Worm (Caenorhabditis elegans) whole organism, late embryonic: ENCODE measurements around the gene Y37D8A.8.

Experiments
- C08G9.2 ChIP-seq: sonication (generic microtip); optimal IDR thresholded peaks from 2 replicates; lab custom pipeline; 2016; ENCODE audit warnings: mild to moderate bottlenecking, missing genetic modification characterization, moderate library complexity, missing compliant biosample characterization
- F13H6.1 ChIP-seq: sonication (generic microtip); optimal IDR thresholded peaks from 2 replicates; lab custom pipeline; 2016; ENCODE audit warnings: missing genetic modification characterization, missing compliant biosample characterization
- K02D7.2 ChIP-seq: sonication (generic microtip); optimal IDR thresholded peaks from 2 replicates; lab custom pipeline; 2017; ENCODE audit warnings: mild to moderate bottlenecking, missing genetic modification characterization, missing compliant biosample characterization
- K09A11.1 ChIP-seq: sonication (generic microtip); optimal IDR thresholded peaks from 2 replicates; lab custom pipeline; 2017; ENCODE audit warnings: antibody characterized with exemption, mild to moderate bottlenecking, missing genetic modification characterization, missing compliant biosample characterization; ENCODE audit not compliant: insufficient read depth
- Y22D7AL.16 ChIP-seq: sonication (generic microtip); optimal IDR thresholded peaks from 2 replicates; lab custom pipeline; 2016; ENCODE audit warnings: missing genetic modification characterization, missing compliant biosample characterization
- ahr-1 ChIP-seq: sonication (generic microtip); optimal IDR thresholded peaks from 2 replicates; lab custom pipeline; 2016; ENCODE audit warnings: missing genetic modification characterization, missing compliant biosample characterization
- ceh-14 ChIP-seq: sonication (generic microtip); optimal IDR thresholded peaks from 2 replicates; lab custom pipeline; 2016; ENCODE audit warnings: missing genotype, missing genetic modification characterization, missing compliant biosample characterization
- ceh-18 ChIP-seq: sonication (generic microtip); optimal IDR thresholded peaks from 2 replicates; lab custom pipeline; 2016; ENCODE audit warnings: missing genetic modification characterization, missing compliant biosample characterization
- ceh-19 ChIP-seq: fragments of 200-800 bp; sonication (Bioruptor generic); optimal IDR thresholded peaks from 2 replicates; lab custom pipeline; 2018; ENCODE audit warnings: mild to moderate bottlenecking, missing genetic modification characterization, missing compliant biosample characterization
- ceh-2 ChIP-seq: sonication (generic microtip); optimal IDR thresholded peaks from 2 replicates; lab custom pipeline; 2016; ENCODE audit warnings: missing genotype, missing genetic modification characterization, missing compliant biosample characterization
- ceh-22 ChIP-seq: sonication (generic microtip); optimal IDR thresholded peaks from 2 replicates; lab custom pipeline; 2017; ENCODE audit warnings: missing biosample characterization, missing genetic modification characterization
- ceh-30 ChIP-seq: fragments of 150-350 bp; optimal IDR thresholded peaks from 2 replicates; lab custom pipeline; 2014; ENCODE audit warnings: missing biosample characterization, missing genetic modification characterization
- ceh-31 ChIP-seq: sonication (generic microtip); optimal IDR thresholded peaks from 2 replicates; lab custom pipeline; 2016; ENCODE audit warnings: missing genetic modification characterization, missing compliant biosample characterization
- ceh-45 ChIP-seq: fragments of 200-800 bp; sonication (Bioruptor generic); IDR thresholded peaks from 2 replicates; pipeline ENCODE4 v1.3.6; 2022; ENCODE audit warnings: missing genetic modification reagents, missing genetic modification characterization, missing compliant biosample characterization
- ceh-6 ChIP-seq: fragments of 200-800 bp; sonication (Bioruptor generic); optimal IDR thresholded peaks from 2 replicates; lab custom pipeline; 2018; ENCODE audit warnings: mild to moderate bottlenecking, missing genetic modification characterization, missing compliant biosample characterization
- che-1 ChIP-seq: sonication (generic microtip); optimal IDR thresholded peaks from 2 replicates; lab custom pipeline; 2016; ENCODE audit warnings: mild to moderate bottlenecking, missing genetic modification characterization, missing compliant biosample characterization
- dve-1 ChIP-seq: sonication (generic microtip); optimal IDR thresholded peaks from 2 replicates; lab custom pipeline; 2017; ENCODE audit warnings: antibody characterized with exemption, mild to moderate bottlenecking, missing genetic modification characterization, missing compliant biosample characterization
- elt-2 ChIP-seq: sonication (generic microtip); optimal IDR thresholded peaks from 2 replicates; lab custom pipeline; 2016; ENCODE audit warnings: missing genetic modification reagents, missing genetic modification characterization, missing compliant biosample characterization
- elt-4 ChIP-seq: sonication (generic microtip); optimal IDR thresholded peaks from 2 replicates; lab custom pipeline; 2016; ENCODE audit warnings: missing genetic modification characterization, missing compliant biosample characterization
- ets-4 ChIP-seq: sonication (generic microtip); optimal IDR thresholded peaks from 2 replicates; lab custom pipeline; 2016; ENCODE audit warnings: missing genetic modification characterization, missing compliant biosample characterization
- fkh-10 ChIP-seq: fragments of 150-350 bp; optimal IDR thresholded peaks from 2 replicates; lab custom pipeline; 2014; ENCODE audit warnings: missing biosample characterization, missing genetic modification reagents, missing genetic modification characterization
- fkh-6 ChIP-seq: sonication (generic microtip); optimal IDR thresholded peaks from 2 replicates; lab custom pipeline; 2016; ENCODE audit warnings: missing genetic modification characterization, missing compliant biosample characterization
- hlh-13 ChIP-seq: fragments of 200-800 bp; sonication (Bioruptor generic); optimal IDR thresholded peaks from 2 replicates; lab custom pipeline; 2018; ENCODE audit warnings: mild to moderate bottlenecking, missing genetic modification characterization, missing compliant biosample characterization
- hlh-15 ChIP-seq: sonication (generic microtip); optimal IDR thresholded peaks from 2 replicates; lab custom pipeline; 2016; ENCODE audit warnings: missing genetic modification characterization, missing compliant biosample characterization
- hlh-30 ChIP-seq: sonication (generic microtip); optimal IDR thresholded peaks from 2 replicates; lab custom pipeline; 2017; ENCODE audit warnings: antibody characterized with exemption, missing genetic modification characterization, missing compliant biosample characterization; ENCODE audit not compliant: insufficient read depth
- hlh-8 ChIP-seq: sonication (generic microtip); optimal IDR thresholded peaks from 2 replicates; lab custom pipeline; 2016; ENCODE audit warnings: missing genotype, missing genetic modification characterization, missing compliant biosample characterization
- lim-6 ChIP-seq: sonication (generic microtip); optimal IDR thresholded peaks from 2 replicates; lab custom pipeline; 2016; ENCODE audit warnings: missing genetic modification characterization, missing compliant biosample characterization
- lin-11 ChIP-seq: fragments of 200-800 bp; sonication (Bioruptor generic); optimal IDR thresholded peaks from 2 replicates; lab custom pipeline; 2018; ENCODE audit warnings: mild to moderate bottlenecking, missing genetic modification characterization, missing compliant biosample characterization
- madf-2 ChIP-seq: sonication (generic microtip); optimal IDR thresholded peaks from 2 replicates; lab custom pipeline; 2017; ENCODE audit warnings: missing genetic modification characterization, missing compliant biosample characterization
- nfya-1 ChIP-seq: sonication (generic microtip); optimal IDR thresholded peaks from 2 replicates; lab custom pipeline; 2017; ENCODE audit warnings: missing genetic modification characterization, mild to moderate bottlenecking, missing compliant biosample characterization, antibody characterized with exemption, moderate library complexity
- npax-4 ChIP-seq: sonication (generic microtip); optimal IDR thresholded peaks from 2 replicates; lab custom pipeline; 2016; ENCODE audit warnings: missing genetic modification characterization, missing compliant biosample characterization
- pag-3 ChIP-seq: sonication (generic microtip); optimal IDR thresholded peaks from 2 replicates; lab custom pipeline; 2016; ENCODE audit warnings: missing compliant biosample characterization, missing genetic modification characterization, borderline replicate concordance
- pat-9 ChIP-seq: fragments of 200-800 bp; sonication (Bioruptor generic); optimal IDR thresholded peaks from 2 replicates; lab custom pipeline; 2018; ENCODE audit warnings: mild to moderate bottlenecking, missing genetic modification characterization, moderate library complexity, missing compliant biosample characterization
- pax-1 ChIP-seq: fragments of 150-350 bp; optimal IDR thresholded peaks from 2 replicates; lab custom pipeline; 2014; ENCODE audit warnings: missing biosample characterization, missing genetic modification characterization
- pha-4 ChIP-seq: fragments of 150-350 bp; optimal IDR thresholded peaks from 2 replicates; lab custom pipeline; 2018; ENCODE audit warnings: missing biosample characterization, missing genetic modification reagents, missing genetic modification characterization
- pqm-1 ChIP-seq: sonication (generic microtip); optimal IDR thresholded peaks from 2 replicates; lab custom pipeline; 2016; ENCODE audit warnings: missing genetic modification characterization, missing compliant biosample characterization
- pros-1 ChIP-seq: fragments of 150-350 bp; optimal IDR thresholded peaks from 2 replicates; lab custom pipeline; 2014; ENCODE audit warnings: missing biosample characterization, missing genetic modification reagents, missing genetic modification characterization
- ref-2 ChIP-seq: sonication (generic microtip); optimal IDR thresholded peaks from 2 replicates; lab custom pipeline; 2016; ENCODE audit warnings: missing genetic modification characterization, missing compliant biosample characterization
- rnt-1 ChIP-seq: sonication (generic microtip); optimal IDR thresholded peaks from 2 replicates; lab custom pipeline; 2016; ENCODE audit warnings: missing genetic modification characterization, missing compliant biosample characterization
- sdc-2 ChIP-seq: sonication (generic microtip); optimal IDR thresholded peaks from 2 replicates; lab custom pipeline; 2016; ENCODE audit warnings: missing genotype, missing genetic modification characterization, missing compliant biosample characterization
- sox-2 ChIP-seq: fragments of 200-800 bp; sonication (Bioruptor generic); IDR thresholded peaks from 2 replicates; pipeline ENCODE4 v1.3.6; 2022; ENCODE audit warnings: missing genetic modification reagents, missing genetic modification characterization, missing compliant biosample characterization
- sox-4 ChIP-seq: sonication (generic microtip); optimal IDR thresholded peaks from 2 replicates; lab custom pipeline; 2017; ENCODE audit warnings: mild to moderate bottlenecking, missing genetic modification characterization, inconsistent platforms, missing compliant biosample characterization
- syd-9 ChIP-seq: sonication (generic microtip); optimal IDR thresholded peaks from 2 replicates; lab custom pipeline; 2016; ENCODE audit warnings: mild to moderate bottlenecking, missing genetic modification characterization, moderate library complexity, missing compliant biosample characterization
- tbx-2 ChIP-seq: sonication (generic microtip); optimal IDR thresholded peaks from 2 replicates; lab custom pipeline; 2016; ENCODE audit warnings: missing genetic modification characterization, missing compliant biosample characterization
- tbx-7 ChIP-seq: sonication (generic microtip); optimal IDR thresholded peaks from 2 replicates; lab custom pipeline; 2016; ENCODE audit warnings: missing genotype, missing genetic modification characterization, missing compliant biosample characterization
- ttx-3 ChIP-seq: sonication (generic microtip); optimal IDR thresholded peaks from 2 replicates; lab custom pipeline; 2016; ENCODE audit warnings: missing genetic modification reagents, missing genetic modification characterization, missing compliant biosample characterization
- unc-42 ChIP-seq: sonication (generic microtip); optimal IDR thresholded peaks from 2 replicates; lab custom pipeline; 2016; ENCODE audit warnings: missing genotype, missing genetic modification characterization, missing compliant biosample characterization
- unc-86 ChIP-seq: sonication (generic microtip); optimal IDR thresholded peaks from 2 replicates; lab custom pipeline; 2016; ENCODE audit warnings: missing genetic modification characterization, missing compliant biosample characterization
- zip-5 ChIP-seq: sonication (generic microtip); optimal IDR thresholded peaks from 2 replicates; lab custom pipeline; 2016; ENCODE audit warnings: missing genetic modification characterization, missing compliant biosample characterization
- ztf-16 ChIP-seq: sonication (generic microtip); optimal IDR thresholded peaks from 2 replicates; lab custom pipeline; 2017; ENCODE audit warnings: missing genetic modification characterization, missing compliant biosample characterization

The Y37D8A.8 gene

ce11 chrIII:12904987-12905541 is 40.3 kb downstream of the Y37D8A.8 start, which contains the start of gene cox-5A (continued):
- no peak for TF ChIP-seq pha-4 (tag; lab: Kevin White, UChicago)
- TF ChIP-seq elt-4 (tag; lab: Kevin White, UChicago): no peak
- peak; percentile 99 for TF ChIP-seq nfya-1 (tag; lab: Kevin White, UChicago)
- TF ChIP-seq madf-2: peak; percentile 52
- TF ChIP-seq ceh-45 (GFP tag; lab: Robert Waterston, UW): 0 out of 2 replicates have a peak, but pooled peaks have one; percentile 31
- peak; percentile 41 for TF ChIP-seq pat-9
- peak; percentile 43 for TF ChIP-seq F13H6.1 (tag; lab: Kevin White, UChicago)
- TF ChIP-seq lin-11 (tag; lab: Kevin White, UChicago): peak; percentile 24
- TF ChIP-seq ztf-16 (tag; lab: Kevin White, UChicago): peak; percentile 88
- peak; percentile 21 for TF ChIP-seq sdc-2
- peak; percentile 43 for TF ChIP-seq C08G9.2
- TF ChIP-seq K09A11.1 (tag; lab: Kevin White, UChicago): peak; percentile 50
- TF ChIP-seq zip-5 (tag; lab: Kevin White, UChicago): no peak
- TF ChIP-seq ahr-1 (tag; lab: Kevin White, UChicago): peak; percentile 31
- TF ChIP-seq pros-1 (tag; lab: Kevin White, UChicago): peak; percentile 11
- peak; percentile 90 for TF ChIP-seq ref-2
- TF ChIP-seq ceh-6 (GFP tag; lab: Kevin White, UChicago): peak; percentile 21
- peak; percentile 82 for TF ChIP-seq hlh-30 (tag; lab: Kevin White, UChicago)
- TF ChIP-seq hlh-15: peak; percentile 20
- peak; percentile 91 for TF ChIP-seq tbx-2 (tag; lab: Kevin White, UChicago)
- TF ChIP-seq hlh-13 (GFP tag; lab: Kevin White, UChicago): no peak
- TF ChIP-seq fkh-6 (tag; lab: Kevin White, UChicago): no peak
- TF ChIP-seq elt-2 (tag; lab: Kevin White, UChicago): peak; percentile 65
- peak; percentile 96 for TF ChIP-seq sox-2 (GFP tag; lab: Robert Waterston, UW)
- TF ChIP-seq ttx-3 (tag; lab: Kevin White, UChicago): peak; percentile 51
- TF ChIP-seq ceh-14: peak; percentile 92
- peak; percentile 71 for TF ChIP-seq lim-6 (tag; lab: Kevin White, UChicago)
- TF ChIP-seq ceh-30: peak; percentile 86
- peak; percentile 31 for TF ChIP-seq fkh-10 (GFP tag; lab: Kevin White, UChicago)
- TF ChIP-seq npax-4 (tag; lab: Kevin White, UChicago): peak; percentile 28
- TF ChIP-seq hlh-8 (tag; lab: Kevin White, UChicago): no peak
- peak; percentile 98 for TF ChIP-seq unc-42 (tag; lab: Kevin White, UChicago)
- peak; percentile 99 for TF ChIP-seq ceh-31 (tag; lab: Kevin White, UChicago)
- TF ChIP-seq rnt-1 (tag; lab: Kevin White, UChicago): peak; percentile 87
- TF ChIP-seq syd-9 (tag; lab: Kevin White, UChicago): peak; percentile 32
- peak; percentile 38 for TF ChIP-seq ceh-22 (tag; lab: Kevin White, UChicago)
- TF ChIP-seq Y22D7AL.16 (tag; lab: Kevin White, UChicago): no peak
- TF ChIP-seq K02D7.2 (tag; lab: Kevin White, UChicago): peak; percentile 91
- TF ChIP-seq ceh-19 (GFP tag; lab: Kevin White, UChicago): peak; percentile 38
- TF ChIP-seq pag-3 (tag; lab: Kevin White, UChicago): no peak
- TF ChIP-seq sox-4 (tag; lab: Kevin White, UChicago): no peak
- TF ChIP-seq pqm-1 (tag; lab: Kevin White, UChicago): peak; percentile 59
- no peak for TF ChIP-seq che-1 (tag; lab: Kevin White, UChicago)
- TF ChIP-seq ceh-18 (tag; lab: Kevin White, UChicago): peak; percentile 94
- peak; percentile 70 for TF ChIP-seq unc-86
- TF ChIP-seq ceh-2: peak; percentile 67
- TF ChIP-seq dve-1 (tag; lab: Kevin White, UChicago): peak; percentile 77
- peak; percentile 81 for TF ChIP-seq pax-1 (tag; lab: Kevin White, UChicago)
- TF ChIP-seq ets-4: peak; percentile 61
- no peak for TF ChIP-seq tbx-7 (tag; lab: Kevin White, UChicago)
